Worm (Caenorhabditis elegans) whole organism, L1 larva: ENCODE results near the gene srh-276.

Source experiments
- ama-1 ChIP-seq: fragments of 150-350 bp; optimal IDR thresholded peaks from 2 replicates; lab custom pipeline; 2014
- pqm-1 ChIP-seq: sonication (generic microtip); optimal IDR thresholded peaks from 3 replicates; lab custom pipeline; 2017; ENCODE audit warnings: missing biosample characterization, missing genetic modification characterization
- snpc-4 ChIP-seq: fragments of 150-350 bp; optimal IDR thresholded peaks from 2 replicates; lab custom pipeline; 2014; ENCODE audit warnings: missing biosample characterization, missing genetic modification characterization

ce11 chrV:15553869-15554268 is 24.7 kb downstream of the srh-276 start:
- TF ChIP-seq snpc-4 (tag; lab: Kevin White, UChicago) (no peak), ama-1 (lab: Kevin White, UChicago) (no peak), pqm-1 (no peak)
